Fruit fly (Drosophila melanogaster) whole organism: ENCODE results near the gene CG31205.

ENCODE experiments used
- CG8478 ChIP-seq: fragments of >200 bp; optimal IDR thresholded peaks from 2 replicates; lab custom pipeline; 2018; ENCODE audit warnings: inconsistent platforms
- EcR ChIP-seq, 2 experiments: fragments of >200 bp; optimal IDR thresholded peaks; 2 replicates each; lab custom pipeline; 2017; ENCODE audit warnings: missing biosample characterization in 2 of 2, missing genetic modification characterization in 2 of 2, missing genetic modification reagents in 2 of 2
- pan ChIP-seq: fragments of >200 bp; optimal IDR thresholded peaks from 2 replicates; lab custom pipeline; 2017
- psq ChIP-seq: fragments of >200 bp; optimal IDR thresholded peaks from 2 replicates; lab custom pipeline; 2017
- usp ChIP-seq: fragments of >200 bp; optimal IDR thresholded peaks from 2 replicates; lab custom pipeline; 2017; ENCODE audit warnings: missing biosample characterization, missing genetic modification characterization, mixed read lengths

DNA sequence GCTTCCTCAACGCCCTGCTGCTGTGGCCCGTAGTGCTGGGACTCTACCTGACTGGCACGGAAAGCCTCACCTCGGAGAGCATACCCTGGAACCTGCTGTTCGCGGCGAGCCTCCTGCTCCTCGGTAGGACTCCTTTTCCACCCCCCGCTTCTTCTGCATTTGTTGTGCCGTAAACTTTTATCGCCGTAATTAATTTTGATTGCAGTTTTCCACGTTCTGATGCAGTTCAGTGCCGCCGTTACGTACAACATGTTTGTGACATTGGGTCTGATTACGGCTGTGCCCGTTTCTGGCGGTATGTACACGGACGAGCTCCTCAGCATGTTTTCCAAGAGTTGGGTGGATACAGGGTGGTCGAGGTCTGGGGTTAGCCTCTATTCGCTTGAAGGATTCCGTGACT, 18.1 kb downstream of the CG31205 start:
- no peak for TF ChIP-seq CG8478 (lab: Kevin White, UChicago)
- TF ChIP-seq psq, result no peak
- no peak for TF ChIP-seq pan (lab: Kevin White, UChicago)
- TF ChIP-seq usp (GFP tag; lab: Kevin White, UChicago), result no peak
- TF ChIP-seq EcR (GFP tag; optimal IDR thresholded peaks at IDR 0.05; lab: Kevin White, UChicago), result no peak
